Fruit fly (Drosophila melanogaster): Measurements from ENCODE around the gene Or13a.

Or13a gene

dm6 chrX:15944735-15945323, 29.4 kb upstream of the Or13a start, which contains the start of gene Rrp47 (continued):
- TF ChIP-seq CG30020 (tag; optimal IDR thresholded peaks at IDR 0.05) (peak; percentile 96), ara (GFP tag; IDR thresholded peaks at IDR 0.05) (no peak), ind (GFP tag; optimal IDR thresholded peaks at IDR 0.05) (no peak), BEAF-32 (GFP tag; optimal IDR thresholded peaks at IDR 0.05) (peak; percentile 31), CG1792 (GFP tag; optimal IDR thresholded peaks at IDR 0.05) (no peak), YL-1 (GFP tag; optimal IDR thresholded peaks at IDR 0.05) (peak; percentile 20), dmrt11E (tag; optimal IDR thresholded peaks at IDR 0.05) (no peak), Nf-YA (GFP tag; IDR thresholded peaks at IDR 0.05) (no peak), Doc2 (GFP tag; IDR thresholded peaks at IDR 0.05) (no peak), CG3847 (GFP tag; IDR thresholded peaks at IDR 0.05) (no peak), D19A (tag; optimal IDR thresholded peaks at IDR 0.05) (peak; percentile 8), CG4424 (GFP tag; optimal IDR thresholded peaks at IDR 0.05) (no peak), HmgZ (tag; optimal IDR thresholded peaks at IDR 0.05) (peak; percentile 10), Pdp1 (GFP tag; optimal IDR thresholded peaks at IDR 0.05) (peak in 1 of 2 experiments; percentile 7), mirr (GFP tag; optimal IDR thresholded peaks at IDR 0.05) (no peak), CG8290 (GFP tag; optimal IDR thresholded peaks at IDR 0.05) (peak; percentile 5), CG8290 (tag; optimal IDR thresholded peaks at IDR 0.05) (no peak), CG9797 (GFP tag; optimal IDR thresholded peaks at IDR 0.05) (peak; percentile 57), CG9215 (GFP tag; IDR thresholded peaks at IDR 0.05) (no peak), E2f2 (GFP tag; IDR thresholded peaks at IDR 0.05) (no peak), lab (GFP tag; optimal IDR thresholded peaks at IDR 0.05) (no peak), sqz (GFP tag; optimal IDR thresholded peaks at IDR 0.05) (peak; percentile 32), Dad (GFP tag; optimal IDR thresholded peaks at IDR 0.05) (no peak), ttk (GFP tag; IDR thresholded peaks at IDR 0.05) (no peak), bowl (GFP tag; IDR thresholded peaks at IDR 0.05) (no peak), NK7.1 (GFP tag; optimal IDR thresholded peaks at IDR 0.05) (no peak), CG10267 (tag; optimal IDR thresholded peaks at IDR 0.05) (peak; percentile 12), Sry-δ (GFP tag; optimal IDR thresholded peaks at IDR 0.05) (peak; percentile 21), Med (GFP tag) (peak; percentile 5), Mrtf (GFP tag; IDR thresholded peaks at IDR 0.05) (no peak), ssp (GFP tag; IDR thresholded peaks at IDR 0.05) (peak; percentile 94), Dp (GFP tag; optimal IDR thresholded peaks at IDR 0.05) (peak; percentile 14), CG17802 (tag; optimal IDR thresholded peaks at IDR 0.05) (peak; percentile 86), CG17359 (tag; optimal IDR thresholded peaks at IDR 0.05) (peak; percentile 62), CG1647 (GFP tag; optimal IDR thresholded peaks at IDR 0.05) (no peak)

- TF ChIP-seq CG1024 (GFP tag; IDR thresholded peaks at IDR 0.05) (no peak), Pdp1 (GFP tag; optimal IDR thresholded peaks at IDR 0.05) (peak in 1 of 2 experiments; percentile 93)
These were observed 24.2 kb upstream of the Or13a start for dm6 chrX:15950056-15950455.

dm6 chrX:15969577-15969976, 4.6 kb upstream of the Or13a start:
- TF ChIP-seq CG8290 (GFP tag; optimal IDR thresholded peaks at IDR 0.05) (peak; percentile 83), CG8290 (tag; optimal IDR thresholded peaks at IDR 0.05) (peak in 1 of 2 experiments; percentile 76), Dp (GFP tag; optimal IDR thresholded peaks at IDR 0.05) (no peak), CG17612 (GFP tag; IDR thresholded peaks at IDR 0.05) (peak; percentile 67), CG34422 (GFP tag; IDR thresholded peaks at IDR 0.05) (no peak), CG34376 (GFP tag; optimal IDR thresholded peaks at IDR 0.05) (no peak), ham (GFP tag; IDR thresholded peaks at IDR 0.05) (no peak), zen2 (GFP tag; IDR thresholded peaks at IDR 0.05; ENCODE audit: partially characterized antibody) (no peak), sens (GFP tag) (peak; percentile 25)

Measured in whole organism, embryonic.